Fruit fly (Drosophila melanogaster) whole organism, embryonic: Measurements from ENCODE around the gene CG11263.

Source experiments
- B-H1 ChIP-seq: fragments of 200-800 bp; sonication (Bioruptor generic); IDR thresholded peaks from 3 replicates; pipeline ENCODE4 v1.3.6; 2022; ENCODE audit warnings: missing biosample characterization, missing genetic modification characterization
- CG1024 ChIP-seq: fragments of 200-800 bp; sonication (Bioruptor generic); IDR thresholded peaks from 2 replicates; pipeline ENCODE4 v1.3.6; 2022; ENCODE audit warnings: missing biosample characterization, missing genetic modification characterization
- CG11398 ChIP-seq: fragments of 200-800 bp; sonication (Bioruptor generic); optimal IDR thresholded peaks from 2 replicates; lab custom pipeline; 2016; ENCODE audit warnings: missing biosample characterization, missing genetic modification characterization
- CG12104 ChIP-seq: fragments of 200-800 bp; sonication (Bioruptor generic); optimal IDR thresholded peaks from 3 replicates; lab custom pipeline; 2016; ENCODE audit warnings: missing biosample characterization, missing genetic modification characterization
- CG12769 ChIP-seq: fragments of 200-800 bp; sonication (Bioruptor generic); optimal IDR thresholded peaks from 2 replicates; lab custom pipeline; 2019; ENCODE audit warnings: missing biosample characterization, mild to moderate bottlenecking, missing genetic modification characterization, moderate library complexity
- CG14441 ChIP-seq: fragments of 200-800 bp; sonication (Bioruptor generic); IDR thresholded peaks from 2 replicates; pipeline ENCODE4 v1.3.6; 2022; ENCODE audit warnings: missing biosample characterization, missing genetic modification characterization
- CG16813 ChIP-seq: fragments of 200-800 bp; sonication (Bioruptor generic); IDR thresholded peaks from 3 replicates; pipeline ENCODE4 v1.3.6; 2022; ENCODE audit warnings: missing biosample characterization, missing genetic modification characterization; ENCODE audit not compliant: partially characterized antibody
- CG16863 ChIP-seq: fragments of 200-800 bp; sonication (Bioruptor generic); optimal IDR thresholded peaks from 3 replicates; lab custom pipeline; 2016; ENCODE audit warnings: missing biosample characterization, missing genetic modification characterization
- CG17802 ChIP-seq: fragments of 200-800 bp; sonication (Bioruptor generic); optimal IDR thresholded peaks from 2 replicates; lab custom pipeline; 2018; ENCODE audit warnings: missing biosample characterization, mild to moderate bottlenecking, missing genetic modification characterization, moderate library complexity
- CG17912 ChIP-seq: fragments of 200-800 bp; sonication (Bioruptor generic); optimal IDR thresholded peaks from 2 replicates; lab custom pipeline; 2018; ENCODE audit warnings: missing biosample characterization, mild to moderate bottlenecking, missing genetic modification characterization
- CG2129 ChIP-seq: fragments of 200-800 bp; sonication (Bioruptor generic); IDR thresholded peaks from 2 replicates; pipeline ENCODE4 v1.3.6; 2022; ENCODE audit warnings: missing biosample characterization, missing genetic modification characterization; ENCODE audit not compliant: partially characterized antibody
- CG31224 ChIP-seq: fragments of 200-800 bp; sonication (Bioruptor generic); IDR thresholded peaks from 2 replicates; pipeline ENCODE4 v1.3.6; 2022; ENCODE audit warnings: missing biosample characterization, missing genetic modification characterization
- CG3995 ChIP-seq: fragments of 200-800 bp; sonication (Bioruptor generic); optimal IDR thresholded peaks from 3 replicates; lab custom pipeline; 2016; ENCODE audit warnings: missing biosample characterization, missing genetic modification characterization
- CG4404 ChIP-seq: fragments of 200-800 bp; sonication (Bioruptor generic); IDR thresholded peaks from 2 replicates; pipeline ENCODE4 v1.3.6; 2022; ENCODE audit warnings: missing biosample characterization, missing genetic modification characterization
- CG7357 ChIP-seq: fragments of 200-800 bp; sonication (Bioruptor generic); IDR thresholded peaks from 3 replicates; pipeline ENCODE4 v1.3.6; 2022; ENCODE audit warnings: missing biosample characterization, missing genetic modification characterization
- CG7839 ChIP-seq: fragments of 200-800 bp; sonication (Bioruptor generic); optimal IDR thresholded peaks from 3 replicates; lab custom pipeline; 2018; ENCODE audit warnings: missing biosample characterization, mild to moderate bottlenecking, missing genetic modification characterization, moderate library complexity
- CG8281 ChIP-seq: fragments of 200-800 bp; sonication (Bioruptor generic); optimal IDR thresholded peaks from 2 replicates; lab custom pipeline; 2018; ENCODE audit warnings: missing biosample characterization, mild to moderate bottlenecking, missing genetic modification characterization, moderate library complexity
- CG8388 ChIP-seq: fragments of 200-800 bp; sonication (Bioruptor generic); optimal IDR thresholded peaks from 2 replicates; lab custom pipeline; 2019; ENCODE audit warnings: missing biosample characterization, mild to moderate bottlenecking, missing genetic modification characterization, moderate library complexity
- Fer1 ChIP-seq: fragments of 200-800 bp; sonication (Bioruptor generic); optimal IDR thresholded peaks from 2 replicates; lab custom pipeline; 2017; ENCODE audit warnings: missing biosample characterization, mild to moderate bottlenecking, missing genetic modification characterization
- HLHmδ ChIP-seq: fragments of 200-800 bp; sonication (Bioruptor generic); optimal IDR thresholded peaks from 2 replicates; lab custom pipeline; 2018; ENCODE audit warnings: missing biosample characterization, mild to moderate bottlenecking, missing genetic modification characterization, moderate library complexity
- Hmx ChIP-seq: fragments of 200-800 bp; sonication (Bioruptor generic); optimal IDR thresholded peaks from 2 replicates; lab custom pipeline; 2016; ENCODE audit warnings: missing biosample characterization, missing genetic modification characterization
- MESR4 ChIP-seq: fragments of 200-800 bp; sonication (Bioruptor generic); optimal IDR thresholded peaks from 2 replicates; lab custom pipeline; 2018; ENCODE audit warnings: missing biosample characterization, mild to moderate bottlenecking, missing genetic modification characterization, moderate library complexity
- MTF-1 ChIP-seq: fragments of 200-800 bp; sonication (Bioruptor generic); optimal IDR thresholded peaks from 2 replicates; lab custom pipeline; 2018; ENCODE audit warnings: missing biosample characterization, mild to moderate bottlenecking, missing genetic modification characterization, borderline replicate concordance
- Mes4 ChIP-seq: fragments of 200-800 bp; sonication (Bioruptor generic); optimal IDR thresholded peaks from 2 replicates; lab custom pipeline; 2016; ENCODE audit warnings: missing biosample characterization, missing genetic modification characterization
- Pdp1 ChIP-seq, 2 experiments: fragments of 200-800 bp; sonication (Bioruptor generic); optimal IDR thresholded peaks; 3 replicates each; lab custom pipeline; 2016; ENCODE audit warnings: missing biosample characterization in 2 of 2, missing genetic modification characterization in 2 of 2, mild to moderate bottlenecking in 1 of 2, moderate library complexity in 1 of 2
- abd-A ChIP-seq: fragments of 200-800 bp; sonication (Bioruptor generic); optimal IDR thresholded peaks from 3 replicates; lab custom pipeline; 2019; ENCODE audit warnings: missing biosample characterization, mild to moderate bottlenecking, missing genetic modification characterization, moderate library complexity
- crol ChIP-seq: fragments of 200-800 bp; sonication (Bioruptor generic); IDR thresholded peaks from 2 replicates; pipeline ENCODE4 v1.3.6; 2022; ENCODE audit warnings: missing biosample characterization, missing genetic modification characterization
- dan ChIP-seq: fragments of 200-800 bp; sonication (Bioruptor generic); IDR thresholded peaks from 2 replicates; pipeline ENCODE4 v1.3.6; 2022; ENCODE audit warnings: missing biosample characterization, missing genetic modification characterization
- dati ChIP-seq: fragments of 200-800 bp; sonication (Bioruptor generic); IDR thresholded peaks from 2 replicates; pipeline ENCODE4 v1.3.6; 2022; ENCODE audit warnings: missing biosample characterization, missing genetic modification characterization
- esg ChIP-seq: fragments of 200-800 bp; sonication (Bioruptor generic); conservative IDR thresholded peaks from 2 replicates; pipeline ENCODE4 v1.3.6; 2022; ENCODE audit warnings: missing biosample characterization, missing genetic modification characterization
- eve ChIP-seq, 2 experiments: fragments of >200 bp; optimal IDR thresholded peaks; 2 replicates each; lab custom pipeline; 2017; ENCODE audit warnings: missing biosample characterization in 2 of 2, missing genetic modification characterization in 2 of 2
- fu2 ChIP-seq: fragments of 200-800 bp; sonication (Bioruptor generic); optimal IDR thresholded peaks from 2 replicates; lab custom pipeline; 2016; ENCODE audit warnings: missing biosample characterization, missing genetic modification characterization
- gce ChIP-seq: fragments of 200-800 bp; sonication (Bioruptor generic); IDR thresholded peaks from 3 replicates; pipeline ENCODE4 v1.3.6; 2022; ENCODE audit warnings: missing biosample characterization, missing genetic modification characterization
- grau ChIP-seq: fragments of 200-800 bp; optimal IDR thresholded peaks from 3 replicates; lab custom pipeline; 2019; ENCODE audit warnings: missing biosample characterization, mild to moderate bottlenecking, missing genetic modification characterization, moderate library complexity
- hbn ChIP-seq: fragments of 200-800 bp; sonication (Bioruptor generic); IDR thresholded peaks from 2 replicates; pipeline ENCODE4 v1.3.6; 2022; ENCODE audit warnings: missing biosample characterization, missing genetic modification characterization; ENCODE audit not compliant: partially characterized antibody
- hth ChIP-seq: fragments of >200 bp; optimal IDR thresholded peaks from 2 replicates; lab custom pipeline; 2017; ENCODE audit warnings: inconsistent platforms
- ind ChIP-seq: fragments of 200-800 bp; sonication (Bioruptor generic); optimal IDR thresholded peaks from 3 replicates; lab custom pipeline; 2016; ENCODE audit warnings: missing biosample characterization, missing genetic modification characterization
- insv ChIP-seq, 2 experiments: fragments of 200-800 bp; sonication (Bioruptor generic); optimal IDR thresholded peaks; 3 replicates each; lab custom pipeline; 2016 to 2018; ENCODE audit warnings: missing biosample characterization in 2 of 2, missing genetic modification characterization in 2 of 2
- ken ChIP-seq: fragments of 200-800 bp; sonication (Bioruptor generic); IDR thresholded peaks from 3 replicates; pipeline ENCODE4 v1.3.6; 2022; ENCODE audit warnings: missing biosample characterization, missing genetic modification characterization
- lab ChIP-seq: fragments of 200-800 bp; sonication (Bioruptor generic); optimal IDR thresholded peaks from 3 replicates; lab custom pipeline; 2017; ENCODE audit warnings: missing biosample characterization, missing genetic modification characterization, mild to moderate bottlenecking, moderate library complexity, missing genetic modification reagents
- lilli ChIP-seq: fragments of 200-800 bp; sonication (Bioruptor generic); optimal IDR thresholded peaks from 3 replicates; lab custom pipeline; 2016; ENCODE audit warnings: missing biosample characterization, missing genetic modification characterization
- pb ChIP-seq: fragments of 200-800 bp; sonication (Bioruptor generic); optimal IDR thresholded peaks from 3 replicates; lab custom pipeline; 2016; ENCODE audit warnings: missing biosample characterization, missing genetic modification characterization
- ranshi ChIP-seq: fragments of 200-800 bp; sonication (Bioruptor generic); IDR thresholded peaks from 2 replicates; pipeline ENCODE4 v1.3.6; 2022; ENCODE audit warnings: missing biosample characterization, missing genetic modification characterization
- tna ChIP-seq: fragments of 200-800 bp; sonication (Bioruptor generic); IDR thresholded peaks from 2 replicates; pipeline ENCODE4 v1.3.6; 2022; ENCODE audit warnings: missing biosample characterization, missing genetic modification characterization; ENCODE audit not compliant: partially characterized antibody

The CG11263 gene

dm6 chr3L:13007946-13008462 is 1.4 kb downstream of the CG11263 start (continued):
- TF ChIP-seq ken (GFP tag; lab: Robert Waterston, UW) (no peak), CG1024 (GFP tag; lab: Robert Waterston, UW) (no peak), HLHmδ (GFP tag; lab: Kevin White, UChicago) (no peak), crol (GFP tag; lab: Robert Waterston, UW) (no peak), lilli (no peak), lab (GFP tag; lab: Kevin White, UChicago) (no peak), insv (GFP tag; optimal IDR thresholded peaks at IDR 0.05; lab: Kevin White, UChicago) (no peak), CG2129 (GFP tag; lab: Robert Waterston, UW) (0 out of 2 replicates have a peak, but pooled peaks have one; percentile 23), eve (GFP tag; optimal IDR thresholded peaks at IDR 0.05; lab: Kevin White, UChicago) (no peak), CG14441 (GFP tag; lab: Robert Waterston, UW) (no peak), Pdp1 (GFP tag; optimal IDR thresholded peaks at IDR 0.05; lab: Kevin White, UChicago) (no peak), Mes4 (no peak), pb (no peak), CG8281 (tag; lab: Kevin White, UChicago) (no peak), CG12104 (no peak), Fer1 (no peak), CG17802 (tag; lab: Kevin White, UChicago) (no peak), CG8388 (GFP tag; lab: Kevin White, UChicago) (no peak), hbn (no peak; the same call in 1 of the 2 replicates), CG31224 (GFP tag; lab: Robert Waterston, UW) (no peak), MTF-1 (GFP tag; lab: Kevin White, UChicago) (no peak), Hmx (GFP tag; lab: Kevin White, UChicago) (no peak), CG4404 (GFP tag; lab: Robert Waterston, UW) (no peak), dan (no peak), CG16813 (peak; percentile 67), ind (no peak), esg (GFP tag; lab: Robert Waterston, UW) (no peak), hth (lab: Kevin White, UChicago) (no peak), tna (GFP tag; lab: Robert Waterston, UW) (peak; percentile 27; the same call in 1 of the 2 replicates), CG7839 (peak; percentile 13), ranshi (peak; percentile 7; the same call in 1 of the 2 replicates), gce (GFP tag; lab: Robert Waterston, UW) (no peak), CG17912 (GFP tag; lab: Kevin White, UChicago) (no peak), grau (tag; lab: Kevin White, UChicago) (no peak), CG16863 (GFP tag; lab: Kevin White, UChicago) (no peak), abd-A (no peak), CG7357 (GFP tag; lab: Robert Waterston, UW) (no peak), MESR4 (GFP tag; lab: Kevin White, UChicago) (no peak), CG11398 (GFP tag; lab: Kevin White, UChicago) (no peak), dati (GFP tag; lab: Robert Waterston, UW) (no peak), fu2 (GFP tag; lab: Kevin White, UChicago) (no peak), CG3995 (GFP tag; lab: Kevin White, UChicago) (peak; percentile 69), CG12769 (tag; lab: Kevin White, UChicago) (no peak), B-H1 (GFP tag; lab: Robert Waterston, UW) (no peak)
